Worm (Caenorhabditis elegans) whole organism, L4 larva: ENCODE data around the gene srsx-15.

ENCODE experiments used
- D1046.2 ChIP-seq: fragments of 200-800 bp; sonication (Bioruptor generic); IDR thresholded peaks from 2 replicates; pipeline ENCODE4 v1.3.6; 2022; ENCODE audit warnings: missing genetic modification characterization, missing compliant biosample characterization
- F10B5.3 ChIP-seq: sonication (generic microtip); optimal IDR thresholded peaks from 2 replicates; lab custom pipeline; 2016; ENCODE audit warnings: mild to moderate bottlenecking, missing genetic modification characterization, missing compliant biosample characterization
- Y105C5A.15 ChIP-seq: fragments of 200-800 bp; sonication (Bioruptor generic); IDR thresholded peaks from 2 replicates; pipeline ENCODE4 v1.3.6; 2022; ENCODE audit warnings: missing genetic modification characterization, missing compliant biosample characterization
- Y75B8A.6 ChIP-seq: fragments of 200-800 bp; sonication (Bioruptor generic); IDR thresholded peaks from 2 replicates; pipeline ENCODE4 v1.3.6; 2022; ENCODE audit warnings: missing genetic modification reagents, missing genetic modification characterization, missing compliant biosample characterization
- ZK546.5 ChIP-seq, 2 experiments: sonication (generic microtip); optimal IDR thresholded peaks; 2 replicates each; lab custom pipeline; 2017; ENCODE audit warnings: missing biosample characterization in 2 of 2, missing genetic modification characterization in 2 of 2
- aha-1 ChIP-seq: fragments of 150-350 bp; peaks from one replicate; lab custom pipeline; 2014; ENCODE audit warnings: missing biosample characterization, missing genetic modification characterization
- aly-2 ChIP-seq: sonication (generic microtip); optimal IDR thresholded peaks from 2 replicates; lab custom pipeline; 2018; ENCODE audit warnings: missing biosample characterization, missing genetic modification characterization
- ama-1 ChIP-seq: fragments of 150-350 bp; optimal IDR thresholded peaks from 2 replicates; lab custom pipeline; 2014; ENCODE audit warnings: inconsistent platforms, mixed read lengths
- ceh-28 ChIP-seq: fragments of 150-350 bp; optimal IDR thresholded peaks from 2 replicates; lab custom pipeline; 2014; ENCODE audit warnings: missing biosample characterization, missing genetic modification reagents, missing genetic modification characterization
- ceh-32 ChIP-seq: sonication (generic microtip); optimal IDR thresholded peaks from 2 replicates; lab custom pipeline; 2016; ENCODE audit warnings: mild to moderate bottlenecking, missing genetic modification characterization, missing compliant biosample characterization; ENCODE audit not compliant: poor library complexity
- ceh-62 ChIP-seq: sonication (generic microtip); optimal IDR thresholded peaks from 2 replicates; lab custom pipeline; 2017; ENCODE audit warnings: missing biosample characterization, missing genetic modification characterization
- cey-2 ChIP-seq: sonication (generic microtip); optimal IDR thresholded peaks from 3 replicates; lab custom pipeline; 2017; ENCODE audit warnings: missing genetic modification characterization, mild to moderate bottlenecking, missing compliant biosample characterization, antibody characterized with exemption, borderline replicate concordance; ENCODE audit not compliant: insufficient read depth
- daf-16 ChIP-seq, 3 experiments: sonication (generic microtip); optimal IDR thresholded peaks; 2 replicates each; lab custom pipeline; 2016 to 2017; ENCODE audit warnings: missing genetic modification characterization in 3 of 3, missing genetic modification reagents in 3 of 3, mild to moderate bottlenecking in 2 of 3, missing compliant biosample characterization in 2 of 3, missing biosample characterization in 1 of 3, moderate library complexity in 1 of 3
- dmd-8 ChIP-seq: fragments of 200-800 bp; sonication (Bioruptor generic); IDR thresholded peaks from 2 replicates; pipeline ENCODE4 v1.3.6; 2022; ENCODE audit warnings: missing genetic modification characterization, missing compliant biosample characterization
- dmd-9 ChIP-seq: fragments of 200-800 bp; sonication (Bioruptor generic); IDR thresholded peaks from 2 replicates; pipeline ENCODE4 v1.3.6; 2022; ENCODE audit warnings: missing genetic modification reagents, missing genetic modification characterization, missing compliant biosample characterization
- dpl-1 ChIP-seq: fragments of 150-350 bp; optimal IDR thresholded peaks from 2 replicates; lab custom pipeline; 2014; ENCODE audit warnings: missing biosample characterization, missing genetic modification reagents, missing genetic modification characterization
- duxl-1 ChIP-seq: sonication (generic microtip); optimal IDR thresholded peaks from 2 replicates; lab custom pipeline; 2016; ENCODE audit warnings: mild to moderate bottlenecking, missing genetic modification characterization, moderate library complexity, missing compliant biosample characterization; ENCODE audit not compliant: poor library complexity
- egl-27 ChIP-seq: sonication (generic microtip); optimal IDR thresholded peaks from 3 replicates; lab custom pipeline; 2017; ENCODE audit warnings: missing biosample characterization, missing genetic modification reagents, missing genetic modification characterization
- fkh-10 ChIP-seq: fragments of 150-350 bp; optimal IDR thresholded peaks from 2 replicates; lab custom pipeline; 2014; ENCODE audit warnings: missing biosample characterization, missing genetic modification reagents, missing genetic modification characterization
- hif-1 ChIP-seq, 2 experiments: sonication (generic microtip); optimal IDR thresholded peaks; 2 replicates each; lab custom pipeline; 2016 to 2017; ENCODE audit warnings: missing compliant biosample characterization in 2 of 2, missing genetic modification characterization in 2 of 2, missing genetic modification reagents in 2 of 2, missing genotype in 2 of 2, mild to moderate bottlenecking in 1 of 2
- hlh-11 ChIP-seq: fragments of 200-800 bp; sonication (Bioruptor generic); optimal IDR thresholded peaks from 2 replicates; lab custom pipeline; 2018; ENCODE audit warnings: mild to moderate bottlenecking, missing genetic modification characterization, missing compliant biosample characterization
- hlh-30 ChIP-seq: sonication (generic microtip); optimal IDR thresholded peaks from 2 replicates; lab custom pipeline; 2017; ENCODE audit warnings: antibody characterized with exemption, mild to moderate bottlenecking, missing genetic modification characterization, missing compliant biosample characterization; ENCODE audit not compliant: insufficient read depth
- lin-1 ChIP-seq: fragments of 200-800 bp; sonication (Bioruptor generic); IDR thresholded peaks from 2 replicates; pipeline ENCODE4 v1.3.6; 2022; ENCODE audit warnings: missing genetic modification reagents, missing genetic modification characterization, missing compliant biosample characterization
- lin-15B ChIP-seq: fragments of 150-350 bp; sonication (generic microtip); optimal IDR thresholded peaks from 3 replicates; lab custom pipeline; 2014; ENCODE audit warnings: missing biosample characterization, missing genetic modification characterization
- lin-38 ChIP-seq: fragments of 200-800 bp; sonication (Bioruptor generic); IDR thresholded peaks from 2 replicates; pipeline ENCODE4 v1.3.6; 2022; ENCODE audit warnings: missing genetic modification reagents, missing genetic modification characterization, missing compliant biosample characterization
- lin-39 ChIP-seq: fragments of 150-350 bp; optimal IDR thresholded peaks from 2 replicates; lab custom pipeline; 2014; ENCODE audit warnings: missing biosample characterization, missing genetic modification reagents, missing genetic modification characterization
- lir-3 ChIP-seq: sonication (generic microtip); optimal IDR thresholded peaks from 2 replicates; lab custom pipeline; 2016; ENCODE audit warnings: mild to moderate bottlenecking, missing genetic modification characterization, missing compliant biosample characterization
- lsy-2 ChIP-seq, 2 experiments: fragments of 150-350 bp in 1 of 2; sonication (generic microtip) in 1 of 2; optimal IDR thresholded peaks; 2 replicates each; lab custom pipeline; 2014 to 2017; ENCODE audit warnings: missing biosample characterization in 2 of 2, missing genetic modification characterization in 2 of 2
- mdl-1 ChIP-seq, 2 experiments: fragments of 150-350 bp in 1 of 2; sonication (generic microtip) in 1 of 2; optimal IDR thresholded peaks; 2 replicates each; lab custom pipeline; 2014 to 2017; ENCODE audit warnings: missing biosample characterization in 2 of 2, missing genetic modification characterization in 2 of 2
- mep-1 ChIP-seq: fragments of 150-350 bp; sonication (generic microtip); optimal IDR thresholded peaks from 3 replicates; lab custom pipeline; 2014; ENCODE audit warnings: missing biosample characterization, missing genetic modification characterization
- nhr-10 ChIP-seq: fragments of 150-350 bp; optimal IDR thresholded peaks from 2 replicates; lab custom pipeline; 2014; ENCODE audit warnings: missing biosample characterization, missing genetic modification characterization
- nhr-111 ChIP-seq: fragments of 200-800 bp; sonication (Bioruptor generic); optimal IDR thresholded peaks from 2 replicates; lab custom pipeline; 2018; ENCODE audit warnings: mild to moderate bottlenecking, missing genetic modification characterization, missing compliant biosample characterization
- nhr-28 ChIP-seq: fragments of 150-350 bp; optimal IDR thresholded peaks from 2 replicates; lab custom pipeline; 2014; ENCODE audit warnings: missing biosample characterization, missing genetic modification characterization
- nhr-48 ChIP-seq: sonication (generic microtip); optimal IDR thresholded peaks from 2 replicates; lab custom pipeline; 2016; ENCODE audit warnings: mild to moderate bottlenecking, missing genetic modification characterization, missing compliant biosample characterization
- nhr-77 ChIP-seq: fragments of 150-350 bp; optimal IDR thresholded peaks from 2 replicates; lab custom pipeline; 2014; ENCODE audit warnings: missing biosample characterization, missing genetic modification characterization
- pha-4 ChIP-seq, 2 experiments: fragments of 150-350 bp in 1 of 2; fragments of 200-800 bp in 1 of 2; sonication (Bioruptor generic) in 1 of 2; IDR thresholded peaks in 1 of 2; optimal IDR thresholded peaks in 1 of 2; 2 replicates each; pipeline versions ENCODE4 v1.3.6 to Lab custom; 2014 to 2022; ENCODE audit warnings: missing genetic modification characterization in 2 of 2, missing genetic modification reagents in 2 of 2, missing biosample characterization in 1 of 2, missing compliant biosample characterization in 1 of 2
- php-3 ChIP-seq: fragments of 200-800 bp; sonication (Bioruptor generic); IDR thresholded peaks from 2 replicates; pipeline ENCODE4 v1.3.6; 2022; ENCODE audit warnings: missing genetic modification reagents, missing genetic modification characterization, missing compliant biosample characterization
- rbr-2 ChIP-seq: sonication (generic microtip); optimal IDR thresholded peaks from 2 replicates; lab custom pipeline; 2016; ENCODE audit warnings: missing genotype, missing genetic modification characterization, missing compliant biosample characterization
- saeg-2 ChIP-seq: fragments of 200-800 bp; sonication (Bioruptor generic); IDR thresholded peaks from 2 replicates; pipeline ENCODE4 v1.3.6; 2022; ENCODE audit warnings: missing genetic modification reagents, missing genetic modification characterization, missing compliant biosample characterization
- set-16 ChIP-seq: fragments of 200-800 bp; sonication (Bioruptor generic); IDR thresholded peaks from 2 replicates; pipeline ENCODE4 v1.3.6; 2022; ENCODE audit warnings: missing genetic modification reagents, missing genetic modification characterization, missing compliant biosample characterization
- skn-1 ChIP-seq: fragments of 150-350 bp; optimal IDR thresholded peaks from 2 replicates; lab custom pipeline; 2014; ENCODE audit warnings: missing biosample characterization, missing genetic modification characterization
- snpc-1.2 ChIP-seq: fragments of 200-800 bp; sonication (Bioruptor generic); IDR thresholded peaks from 2 replicates; pipeline ENCODE4 v1.3.6; 2022; ENCODE audit warnings: missing genetic modification reagents, missing genetic modification characterization, missing compliant biosample characterization
- snpc-4 ChIP-seq: fragments of 150-350 bp; optimal IDR thresholded peaks from 2 replicates; lab custom pipeline; 2014; ENCODE audit warnings: missing biosample characterization, missing genetic modification characterization
- spr-1 ChIP-seq: sonication (generic microtip); optimal IDR thresholded peaks from 2 replicates; lab custom pipeline; 2016; ENCODE audit warnings: mild to moderate bottlenecking, missing genetic modification characterization, missing compliant biosample characterization
- spr-3 ChIP-seq: fragments of 200-800 bp; sonication (Bioruptor generic); optimal IDR thresholded peaks from 2 replicates; lab custom pipeline; 2018; ENCODE audit warnings: mild to moderate bottlenecking, missing genetic modification characterization, missing compliant biosample characterization
- unc-130 ChIP-seq: sonication (generic microtip); optimal IDR thresholded peaks from 2 replicates; lab custom pipeline; 2016; ENCODE audit warnings: missing genetic modification reagents, missing genetic modification characterization, missing compliant biosample characterization
- zag-1 ChIP-seq: fragments of 150-350 bp; optimal IDR thresholded peaks from 2 replicates; lab custom pipeline; 2014; ENCODE audit warnings: missing biosample characterization, missing genetic modification characterization
- zip-11 ChIP-seq: fragments of 200-800 bp; sonication (Bioruptor generic); IDR thresholded peaks from 2 replicates; pipeline ENCODE4 v1.3.6; 2022; ENCODE audit warnings: missing genetic modification characterization, missing compliant biosample characterization
- zip-2 ChIP-seq: fragments of 150-350 bp; optimal IDR thresholded peaks from 2 replicates; lab custom pipeline; 2014; ENCODE audit warnings: missing biosample characterization, missing genetic modification characterization
- ztf-11 ChIP-seq: fragments of 150-350 bp; optimal IDR thresholded peaks from 2 replicates; lab custom pipeline; 2014; ENCODE audit warnings: missing biosample characterization, missing genetic modification characterization
- ztf-7 ChIP-seq: fragments of 150-350 bp; optimal IDR thresholded peaks from 2 replicates; lab custom pipeline; 2014; ENCODE audit warnings: missing biosample characterization, missing genetic modification characterization

Gene srsx-15

ce11 chrIV:5667191-5667590 is 43.6 kb upstream of the srsx-15 start (continued):
- TF ChIP-seq dmd-9: 0 out of 2 replicates have a peak, but pooled peaks have one; percentile 5
- peak; percentile 50 for TF ChIP-seq nhr-28 (tag; lab: Kevin White, UChicago)
- no peak for TF ChIP-seq Y75B8A.6 (GFP tag; lab: Robert Waterston, UW)
- no peak for TF ChIP-seq nhr-111 (GFP tag; lab: Kevin White, UChicago)
- no peak for TF ChIP-seq egl-27 (tag; lab: Kevin White, UChicago)
- TF ChIP-seq Y105C5A.15: no peak
- no peak for TF ChIP-seq snpc-1.2 (GFP tag; lab: Robert Waterston, UW)
- no peak for TF ChIP-seq cey-2 (tag; lab: Kevin White, UChicago)
- TF ChIP-seq ama-1 (lab: Kevin White, UChicago): no peak
- no peak for TF ChIP-seq ceh-62
- TF ChIP-seq ztf-7 (tag; lab: Kevin White, UChicago): peak; percentile 42
- no peak for TF ChIP-seq lir-3 (tag; lab: Kevin White, UChicago)
- TF ChIP-seq skn-1: no peak
- TF ChIP-seq dmd-8 (GFP tag; lab: Robert Waterston, UW): no peak
- no peak for TF ChIP-seq ceh-32 (tag; lab: Kevin White, UChicago)
- TF ChIP-seq fkh-10 (GFP tag; lab: Kevin White, UChicago): no peak
- no peak for TF ChIP-seq set-16 (GFP tag; lab: Robert Waterston, UW)
- no peak for TF ChIP-seq spr-1 (tag; lab: Kevin White, UChicago)
- TF ChIP-seq ceh-28 (tag; lab: Kevin White, UChicago): no peak
- 0 out of 2 replicates have a peak, but pooled peaks have one; percentile 54 for TF ChIP-seq php-3 (GFP tag; lab: Robert Waterston, UW)
- TF ChIP-seq zag-1: no peak
- peak; percentile 11 for TF ChIP-seq dpl-1 (GFP tag; lab: Kevin White, UChicago)
- no peak for TF ChIP-seq unc-130
- TF ChIP-seq daf-16 (GFP tag; optimal IDR thresholded peaks at IDR 0.05; lab: Kevin White, UChicago): peak in 1 of 2 experiments; percentile 86
- TF ChIP-seq daf-16 (tag; optimal IDR thresholded peaks at IDR 0.05; lab: Kevin White, UChicago): peak; percentile 88
- TF ChIP-seq lsy-2 (tag; optimal IDR thresholded peaks at IDR 0.05; lab: Kevin White, UChicago): peak in 1 of 2 experiments; percentile 62
- TF ChIP-seq rbr-2 (tag; lab: Kevin White, UChicago): peak; percentile 5
- TF ChIP-seq nhr-77 (tag; lab: Kevin White, UChicago): peak; percentile 16
- TF ChIP-seq saeg-2 (GFP tag; lab: Robert Waterston, UW): no peak
- TF ChIP-seq snpc-4: no peak
- no peak for TF ChIP-seq F10B5.3
- no peak for TF ChIP-seq lin-15B (tag; lab: Kevin White, UChicago)
- TF ChIP-seq spr-3: no peak
- no peak for TF ChIP-seq aha-1 (tag; lab: Kevin White, UChicago)
- no peak for TF ChIP-seq pha-4 (GFP tag; IDR thresholded peaks at IDR 0.05; lab: Robert Waterston, UW)
- TF ChIP-seq pha-4 (tag; optimal IDR thresholded peaks at IDR 0.05; lab: Kevin White, UChicago): no peak
- TF ChIP-seq ZK546.5 (tag; optimal IDR thresholded peaks at IDR 0.05; lab: Kevin White, UChicago): no peak
- TF ChIP-seq mdl-1 (tag; optimal IDR thresholded peaks at IDR 0.05; lab: Kevin White, UChicago): peak in 1 of 2 experiments; percentile 57
- TF ChIP-seq ztf-11 (tag; lab: Kevin White, UChicago): no peak
- no peak for TF ChIP-seq lin-38
- no peak for TF ChIP-seq lin-1 (GFP tag; lab: Robert Waterston, UW)
- TF ChIP-seq duxl-1 (tag; lab: Kevin White, UChicago): peak; percentile 15
- TF ChIP-seq hif-1 (tag; optimal IDR thresholded peaks at IDR 0.05; lab: Kevin White, UChicago): peak in 1 of 2 experiments; percentile 23
- TF ChIP-seq nhr-10 (tag; lab: Kevin White, UChicago): no peak
- no peak for TF ChIP-seq lin-39 (tag; lab: Kevin White, UChicago)
- no peak for TF ChIP-seq zip-2 (tag; lab: Kevin White, UChicago)
- no peak for TF ChIP-seq zip-11
- peak; percentile 76 for TF ChIP-seq hlh-11 (tag; lab: Kevin White, UChicago)
- peak; percentile 57 for TF ChIP-seq mep-1 (tag; lab: Kevin White, UChicago)
- no peak for TF ChIP-seq aly-2 (tag; lab: Kevin White, UChicago)
- no peak for TF ChIP-seq D1046.2 (GFP tag; lab: Robert Waterston, UW)
- peak; percentile 45 for TF ChIP-seq hlh-30 (tag; lab: Kevin White, UChicago)
- no peak for TF ChIP-seq nhr-48 (tag; lab: Kevin White, UChicago)
